Worm (Caenorhabditis elegans) whole organism, midembryonic: ENCODE measurements around the gene copd-1.

Experiments used
- cog-1 ChIP-seq: sonication (generic microtip); optimal IDR thresholded peaks from 2 replicates; lab custom pipeline; 2016; ENCODE audit warnings: missing genetic modification characterization, missing compliant biosample characterization
- klf-2 ChIP-seq: fragments of 200-800 bp; sonication (Bioruptor generic); conservative IDR thresholded peaks from 2 replicates; pipeline ENCODE4 v1.3.6; 2022; ENCODE audit warnings: missing genetic modification reagents, missing genetic modification characterization, missing compliant biosample characterization
- ref-1 ChIP-seq: fragments of 200-800 bp; sonication (Bioruptor generic); conservative IDR thresholded peaks from 2 replicates; pipeline ENCODE4 v1.3.6; 2022; ENCODE audit warnings: missing genetic modification reagents, missing genetic modification characterization, missing compliant biosample characterization

- TF ChIP-seq cog-1 (tag; lab: Kevin White, UChicago) (no peak), ref-1 (GFP tag; lab: Robert Waterston, UW) (no peak), klf-2 (GFP tag; lab: Robert Waterston, UW) (no peak)
Observed at ce11 chrIII:6646898-6647297, 22.1 kb upstream of the copd-1 start.
